Fruit fly (Drosophila melanogaster) S2 (cell line): ENCODE data around the gene CG5376.

Experiments used
- CG8478 ChIP-seq: fragments of >200 bp; optimal IDR thresholded peaks from 2 replicates; lab custom pipeline; 2018
- CTCF ChIP-seq, 2 experiments: fragments of >200 bp; optimal IDR thresholded peaks; 2 replicates each; lab custom pipeline; 2018

- TF ChIP-seq CTCF (optimal IDR thresholded peaks at IDR 0.05; lab: Kevin White, UChicago) (no peak), CG8478 (no peak)
Observed at dm6 chr3R:22467939-22468571, 20.7 kb downstream of the CG5376 start, which contains the start of the genes CG5377 and Nrx-1.
